Fruit fly (Drosophila melanogaster): ENCODE results near the gene CTCF.

CTCF gene

dm6 chr3L:7364717-7365278 is 8.3 kb upstream of the CTCF start:
- TF ChIP-seq psq (GFP tag; optimal IDR thresholded peaks at IDR 0.05): peak; percentile 7
- no peak for TF ChIP-seq CG32264 (GFP tag; optimal IDR thresholded peaks at IDR 0.05)
- no peak for TF ChIP-seq pan (optimal IDR thresholded peaks at IDR 0.05)
- no peak for TF ChIP-seq h (GFP tag; optimal IDR thresholded peaks at IDR 0.05)

dm6 chr3L:7361095-7361522 is 4.6 kb upstream of the CTCF start:
- peak; percentile 23 for TF ChIP-seq h (GFP tag; optimal IDR thresholded peaks at IDR 0.05)
- TF ChIP-seq HLH106 (tag; optimal IDR thresholded peaks at IDR 0.05): peak; percentile 8
- TF ChIP-seq Myc (optimal IDR thresholded peaks at IDR 0.05): no peak

dm6 chr3L:7360324-7360852 is 3.9 kb upstream of the CTCF start, which contains the start of gene Sec63:
Gene Sec63 (plus strand): TSS chr3L:7360561.
- TF ChIP-seq lola (GFP tag; optimal IDR thresholded peaks at IDR 0.05): no peak
- TF ChIP-seq ey (GFP tag; optimal IDR thresholded peaks at IDR 0.05): no peak
- TF ChIP-seq Hr78 (GFP tag; optimal IDR thresholded peaks at IDR 0.05): no peak
- no peak for TF ChIP-seq fru (GFP tag; optimal IDR thresholded peaks at IDR 0.05)
- no peak for TF ChIP-seq dmrt93B (GFP tag; optimal IDR thresholded peaks at IDR 0.05)
- TF ChIP-seq brk (GFP tag; optimal IDR thresholded peaks at IDR 0.05): no peak
- TF ChIP-seq Mio (GFP tag; optimal IDR thresholded peaks at IDR 0.05): no peak
- no peak for TF ChIP-seq dsf (GFP tag; optimal IDR thresholded peaks at IDR 0.05; ENCODE audit: borderline replicate concordance)
- TF ChIP-seq Jra (GFP tag; optimal IDR thresholded peaks at IDR 0.05): no peak
- no peak for TF ChIP-seq OdsH (GFP tag; optimal IDR thresholded peaks at IDR 0.05)
- TF ChIP-seq tai (GFP tag; optimal IDR thresholded peaks at IDR 0.05): no peak
- TF ChIP-seq Hnf4 (GFP tag; optimal IDR thresholded peaks at IDR 0.05): peak; percentile 35
- no peak for TF ChIP-seq Abd-B (GFP tag; optimal IDR thresholded peaks at IDR 0.05)
- no peak for TF ChIP-seq jim (GFP tag; optimal IDR thresholded peaks at IDR 0.05)
- no peak for TF ChIP-seq usp (GFP tag; optimal IDR thresholded peaks at IDR 0.05)
- TF ChIP-seq woc (GFP tag; optimal IDR thresholded peaks at IDR 0.05): no peak
- peak in 1 of 2 experiments; percentile 54 for TF ChIP-seq foxo (GFP tag; optimal IDR thresholded peaks at IDR 0.05)
- TF ChIP-seq CG32264 (GFP tag; optimal IDR thresholded peaks at IDR 0.05): no peak
- TF ChIP-seq br (GFP tag; optimal IDR thresholded peaks at IDR 0.05): peak; percentile 35
- TF ChIP-seq HLH106 (tag; optimal IDR thresholded peaks at IDR 0.05): peak; percentile 55
- no peak for TF ChIP-seq h (GFP tag; optimal IDR thresholded peaks at IDR 0.05)
- TF ChIP-seq sage (GFP tag; optimal IDR thresholded peaks at IDR 0.05): no peak
- no peak for TF ChIP-seq Rel (GFP tag; optimal IDR thresholded peaks at IDR 0.05)
- no peak for TF ChIP-seq Rel (tag; optimal IDR thresholded peaks at IDR 0.05)
- TF ChIP-seq dl (GFP tag; optimal IDR thresholded peaks at IDR 0.05; ENCODE audit: insufficient read depth in 1 of 2, partially characterized antibody in 2 of 2): no peak
- TF ChIP-seq rgr (GFP tag; optimal IDR thresholded peaks at IDR 0.05): no peak
- TF ChIP-seq pan (optimal IDR thresholded peaks at IDR 0.05): no peak
- TF ChIP-seq Hr83 (GFP tag; optimal IDR thresholded peaks at IDR 0.05; ENCODE audit: poor library complexity, severe bottlenecking): peak; percentile 61
- no peak for TF ChIP-seq Dfd (GFP tag; optimal IDR thresholded peaks at IDR 0.05)
- no peak for TF ChIP-seq GATAd (GFP tag; optimal IDR thresholded peaks at IDR 0.05)
- no peak for TF ChIP-seq Sp1 (GFP tag; optimal IDR thresholded peaks at IDR 0.05)
- TF ChIP-seq sv (GFP tag; optimal IDR thresholded peaks at IDR 0.05): peak; percentile 21
- peak; percentile 44 for TF ChIP-seq Myc (optimal IDR thresholded peaks at IDR 0.05)
- no peak for TF ChIP-seq Vsx2 (GFP tag; optimal IDR thresholded peaks at IDR 0.05; ENCODE audit: partially characterized antibody)
- no peak for TF ChIP-seq N (GFP tag; optimal IDR thresholded peaks at IDR 0.05)
- no peak for TF ChIP-seq CrebA (GFP tag; optimal IDR thresholded peaks at IDR 0.05; ENCODE audit: borderline replicate concordance)
- TF ChIP-seq CG9705 (GFP tag; optimal IDR thresholded peaks at IDR 0.05): no peak
- TF ChIP-seq psq (GFP tag; optimal IDR thresholded peaks at IDR 0.05): peak; percentile 27
- TF ChIP-seq Dif (GFP tag; optimal IDR thresholded peaks at IDR 0.05; ENCODE audit: partially characterized antibody): no peak
